Fruit fly (Drosophila melanogaster) whole organism, embryonic: Measurements from ENCODE around the gene Tengl1.

Experiments
- Awh ChIP-seq: fragments of 200-800 bp; sonication (Bioruptor generic); IDR thresholded peaks from 2 replicates; pipeline ENCODE4, ENCODE4 v1.3.6; 2022; ENCODE audit warnings: missing biosample characterization, missing genetic modification characterization
- Bdp1 ChIP-seq: fragments of 200-800 bp; sonication (Bioruptor generic); optimal IDR thresholded peaks from 3 replicates; lab custom pipeline; 2016; ENCODE audit warnings: missing biosample characterization, missing genetic modification characterization
- Blimp-1 ChIP-seq: fragments of 200-800 bp; sonication (Bioruptor generic); optimal IDR thresholded peaks from 3 replicates; lab custom pipeline; 2018; ENCODE audit warnings: missing biosample characterization, missing genetic modification characterization, mild to moderate bottlenecking, moderate library complexity, missing genetic modification reagents
- CG12071 ChIP-seq: fragments of 200-800 bp; sonication (Bioruptor generic); optimal IDR thresholded peaks from 3 replicates; lab custom pipeline; 2018; ENCODE audit warnings: missing biosample characterization, mild to moderate bottlenecking, missing genetic modification characterization
- CG12219 ChIP-seq: fragments of 200-800 bp; sonication (Bioruptor generic); optimal IDR thresholded peaks from 3 replicates; lab custom pipeline; 2018; ENCODE audit warnings: missing biosample characterization, mild to moderate bottlenecking, missing genetic modification characterization
- CG13775 ChIP-seq: fragments of 200-800 bp; sonication (Bioruptor generic); optimal IDR thresholded peaks from 3 replicates; lab custom pipeline; 2017; ENCODE audit warnings: missing biosample characterization, mild to moderate bottlenecking, missing genetic modification characterization
- CG1603 ChIP-seq: fragments of 200-800 bp; sonication (Bioruptor generic); optimal IDR thresholded peaks from 2 replicates; lab custom pipeline; 2019; ENCODE audit warnings: missing biosample characterization, mild to moderate bottlenecking, missing genetic modification characterization, moderate library complexity
- CG17912 ChIP-seq: fragments of 200-800 bp; sonication (Bioruptor generic); optimal IDR thresholded peaks from 2 replicates; lab custom pipeline; 2018; ENCODE audit warnings: missing biosample characterization, mild to moderate bottlenecking, missing genetic modification characterization
- CG2116 ChIP-seq: fragments of 200-800 bp; sonication (Bioruptor generic); optimal IDR thresholded peaks from 3 replicates; lab custom pipeline; 2018; ENCODE audit warnings: missing biosample characterization, mild to moderate bottlenecking, missing genetic modification characterization
- CG3065 ChIP-seq: fragments of 200-800 bp; sonication (Bioruptor generic); optimal IDR thresholded peaks from 2 replicates; lab custom pipeline; 2016; ENCODE audit warnings: missing biosample characterization, missing genetic modification characterization
- CG31365 ChIP-seq: fragments of 200-800 bp; sonication (Bioruptor generic); optimal IDR thresholded peaks from 2 replicates; lab custom pipeline; 2018; ENCODE audit warnings: missing biosample characterization, mild to moderate bottlenecking, missing genetic modification characterization
- CG3163 ChIP-seq: fragments of 200-800 bp; sonication (Bioruptor generic); optimal IDR thresholded peaks from 3 replicates; lab custom pipeline; 2016; ENCODE audit warnings: missing biosample characterization, missing genetic modification characterization
- CG32532 ChIP-seq: fragments of 200-800 bp; sonication (Bioruptor generic); IDR thresholded peaks from 2 replicates; pipeline ENCODE4 v1.3.6; 2022; ENCODE audit warnings: missing biosample characterization, missing genetic modification characterization
- CG6813 ChIP-seq: fragments of 200-800 bp; sonication (Bioruptor generic); optimal IDR thresholded peaks from 2 replicates; lab custom pipeline; 2017; ENCODE audit warnings: missing biosample characterization, missing genetic modification characterization, mild to moderate bottlenecking, moderate library complexity, missing genetic modification reagents
- CG7556 ChIP-seq: fragments of 200-800 bp; sonication (Bioruptor generic); optimal IDR thresholded peaks from 2 replicates; lab custom pipeline; 2017; ENCODE audit warnings: missing biosample characterization, mild to moderate bottlenecking, missing genetic modification characterization
- CG7928 ChIP-seq: fragments of 200-800 bp; sonication (Bioruptor generic); optimal IDR thresholded peaks from 2 replicates; lab custom pipeline; 2017; ENCODE audit warnings: missing biosample characterization, mild to moderate bottlenecking, missing genetic modification characterization
- CG8478 ChIP-seq: fragments of >200 bp; optimal IDR thresholded peaks from 2 replicates; lab custom pipeline; 2018
- CG8765 ChIP-seq: fragments of 200-800 bp; sonication (Bioruptor generic); IDR thresholded peaks from 2 replicates; pipeline ENCODE4 v1.3.6; 2022; ENCODE audit warnings: missing biosample characterization, missing genetic modification characterization
- E2f1 ChIP-seq: fragments of 200-800 bp; sonication (Bioruptor generic); IDR thresholded peaks from 2 replicates; pipeline ENCODE4 v1.3.6; 2022; ENCODE audit warnings: missing biosample characterization, missing genetic modification characterization
- GATAe ChIP-seq: fragments of 200-800 bp; sonication (Bioruptor generic); conservative IDR thresholded peaks from 2 replicates; pipeline ENCODE4 v1.3.6; 2022; ENCODE audit warnings: missing biosample characterization, missing genetic modification characterization
- Hr39 ChIP-seq: fragments of >200 bp; optimal IDR thresholded peaks from 2 replicates; lab custom pipeline; 2017
- Meics ChIP-seq: fragments of 200-800 bp; sonication (Bioruptor generic); optimal IDR thresholded peaks from 2 replicates; lab custom pipeline; 2017; ENCODE audit warnings: missing biosample characterization, mild to moderate bottlenecking, missing genetic modification characterization
- NFAT ChIP-seq: fragments of 200-800 bp; sonication (Bioruptor generic); IDR thresholded peaks from 2 replicates; pipeline ENCODE4 v1.3.6; 2022; ENCODE audit warnings: missing biosample characterization, missing genetic modification characterization
- Neu2 ChIP-seq: fragments of 200-800 bp; sonication (Bioruptor generic); optimal IDR thresholded peaks from 3 replicates; lab custom pipeline; 2016; ENCODE audit warnings: missing biosample characterization, missing genetic modification characterization, borderline replicate concordance
- Ptx1 ChIP-seq: fragments of 200-800 bp; sonication (Bioruptor generic); IDR thresholded peaks from 2 replicates; pipeline ENCODE4 v1.3.6; 2022; ENCODE audit warnings: missing biosample characterization, missing genetic modification characterization
- Sox102F ChIP-seq: fragments of 200-800 bp; sonication (Bioruptor generic); optimal IDR thresholded peaks from 2 replicates; lab custom pipeline; 2018; ENCODE audit warnings: missing biosample characterization, mild to moderate bottlenecking, missing genetic modification characterization, moderate library complexity
- TFAM ChIP-seq: fragments of 200-800 bp; sonication (Bioruptor generic); optimal IDR thresholded peaks from 2 replicates; lab custom pipeline; 2017; ENCODE audit warnings: missing biosample characterization, missing genetic modification characterization, inconsistent platforms
- amos ChIP-seq: fragments of 200-800 bp; sonication (Bioruptor generic); IDR thresholded peaks from 2 replicates; pipeline ENCODE4 v1.3.6; 2022; ENCODE audit warnings: missing biosample characterization, missing genetic modification characterization; ENCODE audit not compliant: partially characterized antibody
- ato ChIP-seq: fragments of 200-800 bp; sonication (Bioruptor generic); IDR thresholded peaks from 2 replicates; pipeline ENCODE4 v1.3.6; 2022; ENCODE audit warnings: missing biosample characterization, missing genetic modification characterization; ENCODE audit not compliant: partially characterized antibody
- az2 ChIP-seq: fragments of 200-800 bp; sonication (Bioruptor generic); optimal IDR thresholded peaks from 3 replicates; lab custom pipeline; 2016; ENCODE audit warnings: missing biosample characterization, missing genetic modification characterization
- bowl ChIP-seq: fragments of 200-800 bp; sonication (Bioruptor generic); IDR thresholded peaks from 2 replicates; pipeline ENCODE4 v1.3.6; 2022; ENCODE audit warnings: missing biosample characterization, missing genetic modification characterization
- chm ChIP-seq: fragments of 200-800 bp; sonication (Bioruptor generic); IDR thresholded peaks from 2 replicates; pipeline ENCODE4 v1.3.6; 2022; ENCODE audit warnings: missing biosample characterization, missing genetic modification characterization
- cwo ChIP-seq: fragments of 200-800 bp; sonication (Bioruptor generic); optimal IDR thresholded peaks from 3 replicates; lab custom pipeline; 2017; ENCODE audit warnings: missing biosample characterization, missing genetic modification characterization, mild to moderate bottlenecking, moderate library complexity, missing genetic modification reagents
- da ChIP-seq: fragments of 200-800 bp; sonication (Bioruptor generic); optimal IDR thresholded peaks from 2 replicates; lab custom pipeline; 2016; ENCODE audit warnings: missing biosample characterization, missing genetic modification characterization
- dan ChIP-seq: fragments of 200-800 bp; sonication (Bioruptor generic); IDR thresholded peaks from 2 replicates; pipeline ENCODE4 v1.3.6; 2022; ENCODE audit warnings: missing biosample characterization, missing genetic modification characterization
- fu2 ChIP-seq: fragments of 200-800 bp; sonication (Bioruptor generic); optimal IDR thresholded peaks from 2 replicates; lab custom pipeline; 2016; ENCODE audit warnings: missing biosample characterization, missing genetic modification characterization
- lbe ChIP-seq: fragments of 200-800 bp; sonication (Bioruptor generic); optimal IDR thresholded peaks from 2 replicates; lab custom pipeline; 2016; ENCODE audit warnings: missing biosample characterization, mild to moderate bottlenecking, missing genetic modification characterization
- lmd ChIP-seq: fragments of 200-800 bp; sonication (Bioruptor generic); IDR thresholded peaks from 2 replicates; pipeline ENCODE4 v1.3.6; 2022; ENCODE audit warnings: missing biosample characterization, missing genetic modification characterization
- mam ChIP-seq: fragments of 200-800 bp; sonication (Bioruptor generic); optimal IDR thresholded peaks from 3 replicates; lab custom pipeline; 2016; ENCODE audit warnings: missing biosample characterization, missing genetic modification characterization
- mld ChIP-seq: fragments of 200-800 bp; sonication (Bioruptor generic); IDR thresholded peaks from 3 replicates; pipeline ENCODE4 v1.3.6; 2022; ENCODE audit warnings: missing biosample characterization, missing genetic modification characterization; ENCODE audit not compliant: partially characterized antibody
- nom ChIP-seq: fragments of 200-800 bp; sonication (Bioruptor generic); optimal IDR thresholded peaks from 2 replicates; lab custom pipeline; 2017; ENCODE audit warnings: missing biosample characterization, missing genetic modification characterization, mild to moderate bottlenecking, moderate library complexity, missing genetic modification reagents
- pan ChIP-seq, 4 experiments: fragments of >200 bp in 3 of 4; fragments of 200-800 bp in 1 of 4; sonication (Bioruptor generic) in 1 of 4; optimal IDR thresholded peaks in 3 of 4; IDR thresholded peaks in 1 of 4; 2 replicates each; pipeline versions ENCODE4 v1.3.6 to Lab custom; 2017 to 2022; ENCODE audit warnings: missing biosample characterization in 2 of 4, missing genetic modification characterization in 2 of 4, mixed read lengths in 1 of 4
- peb ChIP-seq: fragments of 200-800 bp; sonication (Bioruptor generic); IDR thresholded peaks from 2 replicates; pipeline ENCODE4 v1.3.6; 2022; ENCODE audit warnings: missing biosample characterization, missing genetic modification characterization
- sim ChIP-seq: fragments of 200-800 bp; sonication (Bioruptor generic); IDR thresholded peaks from 2 replicates; pipeline ENCODE4 v1.3.6; 2022; ENCODE audit warnings: missing biosample characterization, missing genetic modification characterization
- tin ChIP-seq: fragments of 200-800 bp; sonication (Bioruptor generic); optimal IDR thresholded peaks from 3 replicates; lab custom pipeline; 2016; ENCODE audit warnings: missing biosample characterization, missing genetic modification characterization
- tll ChIP-seq, 2 experiments: fragments of 200-800 bp in 1 of 2; fragments of >200 bp in 1 of 2; sonication (Bioruptor generic) in 1 of 2; optimal IDR thresholded peaks; 2 replicates each; lab custom pipeline; 2017 to 2019; ENCODE audit warnings: missing biosample characterization in 2 of 2, missing genetic modification characterization in 2 of 2, mild to moderate bottlenecking in 1 of 2, moderate library complexity in 1 of 2
- ttk ChIP-seq: fragments of 200-800 bp; sonication (Bioruptor generic); IDR thresholded peaks from 2 replicates; pipeline ENCODE4 v2.1.2; 2022; ENCODE audit warnings: missing biosample characterization, missing genetic modification characterization
- unc-4 ChIP-seq: fragments of 200-800 bp; sonication (Bioruptor generic); IDR thresholded peaks from 2 replicates; pipeline ENCODE4 v1.3.6; 2022; ENCODE audit warnings: missing biosample characterization, missing genetic modification characterization; ENCODE audit not compliant: partially characterized antibody
- vnd ChIP-seq: fragments of 200-800 bp; sonication (Bioruptor generic); IDR thresholded peaks from 3 replicates; pipeline ENCODE4 v1.3.6; 2022; ENCODE audit warnings: missing biosample characterization, missing genetic modification characterization; ENCODE audit not compliant: partially characterized antibody
- vvl ChIP-seq: fragments of 200-800 bp; sonication (Bioruptor generic); IDR thresholded peaks from 2 replicates; pipeline ENCODE4 v1.3.6; 2022; ENCODE audit warnings: missing biosample characterization, missing genetic modification characterization

Gene Tengl1

DNA sequence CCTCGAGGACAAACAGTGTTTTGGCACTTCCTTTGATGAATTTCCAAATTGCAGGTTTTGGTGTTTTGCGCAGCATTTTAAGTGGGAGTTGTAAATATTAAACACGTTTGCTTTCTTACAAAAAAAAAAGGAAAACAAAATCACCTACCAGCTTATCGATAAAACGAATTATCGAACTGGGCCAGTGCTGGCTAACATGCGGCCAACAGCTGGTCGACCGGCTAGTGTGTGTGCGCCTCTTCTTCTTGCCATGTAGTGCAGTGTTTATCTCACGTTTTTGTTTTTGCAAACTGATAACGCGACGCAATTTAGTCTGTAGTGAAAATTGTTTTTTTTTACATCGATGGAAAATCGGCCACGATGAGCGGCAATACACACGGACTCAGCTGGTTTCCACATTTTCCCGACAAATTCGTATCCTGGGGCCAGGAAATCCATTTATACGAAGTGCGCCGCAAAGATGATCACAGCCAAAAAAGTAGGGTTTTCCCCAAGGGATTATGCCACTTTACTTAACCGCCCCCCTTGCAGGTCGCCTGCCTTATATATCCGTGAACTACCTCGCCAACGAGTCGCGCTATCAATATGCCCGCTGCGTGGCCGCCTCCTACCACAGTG, 23.2 kb downstream of the Tengl1 start, which contains the start of the genes CG15386, CG42371 and mio (continued):
- TF ChIP-seq Neu2 (GFP tag; lab: Kevin White, UChicago): no peak
- no peak for TF ChIP-seq Sox102F
- no peak; the same call in 1 of the 2 replicates for TF ChIP-seq NFAT (GFP tag; lab: Robert Waterston, UW)
- peak; percentile 47 for TF ChIP-seq CG2116 (GFP tag; lab: Kevin White, UChicago)
- TF ChIP-seq CG31365 (tag; lab: Kevin White, UChicago): no peak
- no peak for TF ChIP-seq CG7556 (GFP tag; lab: Kevin White, UChicago)
- TF ChIP-seq bowl: no peak
- TF ChIP-seq peb (GFP tag; lab: Robert Waterston, UW): no peak
- peak; percentile 53 for TF ChIP-seq unc-4 (GFP tag; lab: Robert Waterston, UW)
- peak; percentile 56 for TF ChIP-seq nom (GFP tag; lab: Kevin White, UChicago)
- peak; percentile 46; the same call in 1 of the 2 replicates for TF ChIP-seq GATAe (GFP tag; lab: Robert Waterston, UW)
- TF ChIP-seq tin (GFP tag; lab: Kevin White, UChicago): no peak
- no peak for TF ChIP-seq CG7928 (GFP tag; lab: Kevin White, UChicago)
- no peak for TF ChIP-seq Blimp-1 (GFP tag; lab: Kevin White, UChicago)
- TF ChIP-seq CG12071: no peak
- peak; percentile 22 for TF ChIP-seq lbe (GFP tag; lab: Kevin White, UChicago)
- TF ChIP-seq E2f1 (GFP tag; lab: Robert Waterston, UW): no peak
- no peak for TF ChIP-seq Ptx1 (GFP tag; lab: Robert Waterston, UW)
- no peak for TF ChIP-seq CG6813 (GFP tag; lab: Kevin White, UChicago)
- no peak for TF ChIP-seq lmd (GFP tag; lab: Robert Waterston, UW)
- TF ChIP-seq mam: no peak
- TF ChIP-seq cwo (GFP tag; lab: Kevin White, UChicago): peak; percentile 57
- TF ChIP-seq vnd (GFP tag; lab: Robert Waterston, UW): no peak
- no peak for TF ChIP-seq chm (GFP tag; lab: Robert Waterston, UW)
- no peak for TF ChIP-seq Hr39 (lab: Kevin White, UChicago)
- no peak for TF ChIP-seq CG3065 (GFP tag; lab: Kevin White, UChicago)
- no peak for TF ChIP-seq fu2 (GFP tag; lab: Kevin White, UChicago)
- no peak for TF ChIP-seq mld (GFP tag; lab: Robert Waterston, UW)
- TF ChIP-seq CG12219: no peak
- no peak for TF ChIP-seq dan (GFP tag; lab: Robert Waterston, UW)
- no peak for TF ChIP-seq Meics (GFP tag; lab: Kevin White, UChicago)
- TF ChIP-seq Bdp1 (GFP tag; lab: Kevin White, UChicago): no peak
- TF ChIP-seq ttk (GFP tag; lab: Robert Waterston, UW): no peak
- TF ChIP-seq vvl: no peak
- no peak for TF ChIP-seq CG8478 (lab: Kevin White, UChicago)
- no peak for TF ChIP-seq az2
- no peak for TF ChIP-seq CG17912
- no peak for TF ChIP-seq Awh
- peak; percentile 45 for TF ChIP-seq ato
- no peak for TF ChIP-seq tll (GFP tag; optimal IDR thresholded peaks at IDR 0.05; lab: Kevin White, UChicago)
- TF ChIP-seq CG32532 (GFP tag; lab: Robert Waterston, UW): no peak; the same call in 1 of the 2 replicates
- TF ChIP-seq TFAM (GFP tag; lab: Kevin White, UChicago): no peak
- TF ChIP-seq sim (GFP tag; lab: Robert Waterston, UW): no peak
- no peak for TF ChIP-seq da (GFP tag; lab: Kevin White, UChicago)
- TF ChIP-seq CG8765: no peak
- no peak for TF ChIP-seq pan (optimal IDR thresholded peaks at IDR 0.05; lab: Kevin White, UChicago)
- TF ChIP-seq pan (GFP tag; optimal IDR thresholded peaks at IDR 0.05 in 1 of 2, IDR thresholded peaks at IDR 0.05 in 1 of 2): no peak
- TF ChIP-seq CG13775: no peak
- TF ChIP-seq amos (GFP tag; lab: Robert Waterston, UW): peak; percentile 55; the same call in 1 of the 2 replicates
- TF ChIP-seq CG3163: no peak
- peak; percentile 41 for TF ChIP-seq CG1603 (tag; lab: Kevin White, UChicago)
